Worm (Caenorhabditis elegans) whole organism, mixed stage, embryonic: Measurements from ENCODE around the gene F38B6.3.
A peak's percentile ranks its signal among the peaks of the same experiment; 100 is the strongest.

ENCODE experiments used
- M03D4.4 ChIP-seq: sonication (generic microtip); optimal IDR thresholded peaks from 2 replicates; lab custom pipeline; 2017; ENCODE audit warnings: mild to moderate bottlenecking, missing genetic modification characterization, missing compliant biosample characterization
- bed-3 ChIP-seq: fragments of 200-800 bp; sonication (Bioruptor generic); optimal IDR thresholded peaks from 3 replicates; lab custom pipeline; 2018; ENCODE audit warnings: mild to moderate bottlenecking, missing genetic modification characterization, moderate library complexity, missing compliant biosample characterization
- blmp-1 ChIP-seq: fragments of 150-350 bp; optimal IDR thresholded peaks from 2 replicates; lab custom pipeline; 2014; ENCODE audit warnings: missing biosample characterization, missing genetic modification characterization
- ceh-39 ChIP-seq: fragments of 150-350 bp; optimal IDR thresholded peaks from 2 replicates; lab custom pipeline; 2014; ENCODE audit warnings: missing biosample characterization, missing genetic modification characterization
- ceh-43 ChIP-seq: fragments of 200-800 bp; sonication (Bioruptor generic); optimal IDR thresholded peaks from 2 replicates; lab custom pipeline; 2018; ENCODE audit warnings: mild to moderate bottlenecking, missing genetic modification characterization, moderate library complexity, missing compliant biosample characterization
- ceh-83 ChIP-seq: fragments of 200-800 bp; sonication (Bioruptor generic); optimal IDR thresholded peaks from 2 replicates; lab custom pipeline; 2018; ENCODE audit warnings: mild to moderate bottlenecking, missing genetic modification characterization, missing compliant biosample characterization
- ces-1 ChIP-seq: fragments of 150-350 bp; optimal IDR thresholded peaks from 2 replicates; lab custom pipeline; 2014; ENCODE audit warnings: missing biosample characterization, missing genetic modification reagents, missing genetic modification characterization
- elt-1 ChIP-seq: sonication (generic microtip); optimal IDR thresholded peaks from 2 replicates; lab custom pipeline; 2017; ENCODE audit warnings: missing genetic modification characterization, mild to moderate bottlenecking, missing compliant biosample characterization, antibody characterized with exemption, moderate library complexity, borderline replicate concordance; ENCODE audit not compliant: insufficient read depth
- elt-3 ChIP-seq: fragments of 150-350 bp; optimal IDR thresholded peaks from 2 replicates; lab custom pipeline; 2014; ENCODE audit warnings: missing biosample characterization, missing genetic modification characterization
- ham-2 ChIP-seq: fragments of 200-800 bp; sonication (Bioruptor generic); optimal IDR thresholded peaks from 2 replicates; lab custom pipeline; 2018; ENCODE audit warnings: mild to moderate bottlenecking, missing genetic modification characterization, missing compliant biosample characterization
- hlh-1 ChIP-seq: fragments of 150-350 bp; optimal IDR thresholded peaks from 2 replicates; lab custom pipeline; 2014; ENCODE audit warnings: missing biosample characterization, missing genetic modification reagents, missing genetic modification characterization
- lin-13 ChIP-seq: fragments of 150-350 bp; optimal IDR thresholded peaks from 2 replicates; lab custom pipeline; 2014; ENCODE audit warnings: missing biosample characterization, missing genetic modification characterization
- lin-32 ChIP-seq: fragments of 200-800 bp; sonication (Bioruptor generic); optimal IDR thresholded peaks from 2 replicates; lab custom pipeline; 2018; ENCODE audit warnings: mild to moderate bottlenecking, missing genetic modification characterization, missing compliant biosample characterization
- lsy-2 ChIP-seq: fragments of 150-350 bp; optimal IDR thresholded peaks from 2 replicates; lab custom pipeline; 2014; ENCODE audit warnings: missing biosample characterization, missing genetic modification characterization
- mab-5 ChIP-seq: fragments of 150-350 bp; optimal IDR thresholded peaks from 2 replicates; lab custom pipeline; 2014; ENCODE audit warnings: missing biosample characterization, missing genetic modification characterization
- mep-1 ChIP-seq: fragments of 150-350 bp; optimal IDR thresholded peaks from 2 replicates; lab custom pipeline; 2017; ENCODE audit warnings: missing biosample characterization, missing genetic modification reagents, missing genetic modification characterization, inconsistent platforms
- mls-2 ChIP-seq: sonication (generic microtip); optimal IDR thresholded peaks from 2 replicates; lab custom pipeline; 2016; ENCODE audit warnings: mild to moderate bottlenecking, missing genetic modification characterization, moderate library complexity, missing compliant biosample characterization
- nhr-12 ChIP-seq: fragments of 150-350 bp; optimal IDR thresholded peaks from 2 replicates; lab custom pipeline; 2014; ENCODE audit warnings: missing biosample characterization, missing genetic modification characterization
- nhr-237 ChIP-seq: fragments of 150-350 bp; optimal IDR thresholded peaks from 2 replicates; lab custom pipeline; 2014; ENCODE audit warnings: missing biosample characterization, missing genetic modification characterization
- nhr-28 ChIP-seq: fragments of 150-350 bp; optimal IDR thresholded peaks from 2 replicates; lab custom pipeline; 2014; ENCODE audit warnings: missing biosample characterization, missing genetic modification characterization
- nhr-76 ChIP-seq: sonication (generic microtip); optimal IDR thresholded peaks from 2 replicates; lab custom pipeline; 2017; ENCODE audit warnings: missing biosample characterization, missing genetic modification characterization
- pha-4 ChIP-seq: fragments of 150-350 bp; optimal IDR thresholded peaks from 2 replicates; lab custom pipeline; 2018; ENCODE audit warnings: missing biosample characterization, missing genetic modification reagents, missing genetic modification characterization
- sem-2 ChIP-seq: fragments of 200-800 bp; sonication (Bioruptor generic); optimal IDR thresholded peaks from 2 replicates; lab custom pipeline; 2018; ENCODE audit warnings: mild to moderate bottlenecking, missing genetic modification characterization, missing compliant biosample characterization
- snpc-4 ChIP-seq: fragments of 150-350 bp; optimal IDR thresholded peaks from 2 replicates; lab custom pipeline; 2014; ENCODE audit warnings: missing biosample characterization, missing genetic modification characterization
- sptf-1 ChIP-seq: sonication (generic microtip); optimal IDR thresholded peaks from 2 replicates; lab custom pipeline; 2017; ENCODE audit warnings: mild to moderate bottlenecking, missing genetic modification characterization, moderate library complexity, missing compliant biosample characterization
- unc-120 ChIP-seq: sonication (generic microtip); optimal IDR thresholded peaks from 2 replicates; lab custom pipeline; 2017; ENCODE audit warnings: missing genetic modification characterization, missing compliant biosample characterization; ENCODE audit not compliant: poor library complexity, severe bottlenecking
- unc-39 ChIP-seq: fragments of 150-350 bp; optimal IDR thresholded peaks from 2 replicates; lab custom pipeline; 2014; ENCODE audit warnings: missing biosample characterization, missing genetic modification characterization
- unc-62 ChIP-seq: fragments of 150-350 bp; optimal IDR thresholded peaks from 2 replicates; lab custom pipeline; 2014; ENCODE audit warnings: missing biosample characterization, missing genetic modification reagents, missing genetic modification characterization
- ztf-11 ChIP-seq: fragments of 150-350 bp; optimal IDR thresholded peaks from 2 replicates; lab custom pipeline; 2014; ENCODE audit warnings: missing biosample characterization, missing genetic modification characterization

F38B6.3 gene

DNA sequence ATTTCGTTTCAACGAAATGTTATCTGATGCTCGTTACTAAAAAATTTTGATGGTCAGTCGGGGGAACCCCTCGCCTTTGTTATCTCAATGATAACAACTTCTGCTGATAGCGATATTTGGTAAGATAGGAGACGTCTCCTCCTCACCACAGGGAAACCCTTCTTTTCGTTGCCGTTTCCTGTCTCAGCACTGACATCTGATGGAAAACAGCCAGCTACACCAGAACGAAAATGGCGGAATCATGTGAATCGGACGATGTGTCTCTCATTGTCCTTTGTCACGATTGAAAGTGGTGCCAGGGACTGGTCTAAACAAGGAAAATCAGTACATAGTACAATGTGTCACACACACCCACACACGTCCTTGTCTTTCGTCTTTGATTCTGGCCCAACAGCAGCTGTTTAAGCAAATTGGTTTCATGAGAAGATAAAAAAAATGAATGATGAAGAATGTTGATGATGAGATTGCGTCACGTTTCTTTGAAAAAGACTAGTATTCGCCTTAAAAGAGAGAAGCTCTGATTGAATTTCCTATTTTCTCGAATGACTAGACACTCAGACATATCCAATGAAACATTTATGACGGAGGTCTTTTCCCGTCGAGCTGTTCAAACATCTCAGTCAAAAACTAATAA lies 43.0 kb downstream of the F38B6.3 start:
- TF ChIP-seq sptf-1 (tag; lab: Kevin White, UChicago) = no peak
- no peak for TF ChIP-seq unc-62 (GFP tag; lab: Kevin White, UChicago)
- no peak for TF ChIP-seq ztf-11 (tag; lab: Kevin White, UChicago)
- no peak for TF ChIP-seq blmp-1 (tag; lab: Kevin White, UChicago)
- TF ChIP-seq elt-1 (tag; lab: Kevin White, UChicago) = peak; percentile 9
- TF ChIP-seq unc-39 = no peak
- peak; percentile 83 for TF ChIP-seq elt-3 (tag; lab: Kevin White, UChicago)
- TF ChIP-seq ham-2 (GFP tag; lab: Kevin White, UChicago) = no peak
- TF ChIP-seq ces-1 (GFP tag; lab: Kevin White, UChicago) = peak; percentile 35

DNA sequence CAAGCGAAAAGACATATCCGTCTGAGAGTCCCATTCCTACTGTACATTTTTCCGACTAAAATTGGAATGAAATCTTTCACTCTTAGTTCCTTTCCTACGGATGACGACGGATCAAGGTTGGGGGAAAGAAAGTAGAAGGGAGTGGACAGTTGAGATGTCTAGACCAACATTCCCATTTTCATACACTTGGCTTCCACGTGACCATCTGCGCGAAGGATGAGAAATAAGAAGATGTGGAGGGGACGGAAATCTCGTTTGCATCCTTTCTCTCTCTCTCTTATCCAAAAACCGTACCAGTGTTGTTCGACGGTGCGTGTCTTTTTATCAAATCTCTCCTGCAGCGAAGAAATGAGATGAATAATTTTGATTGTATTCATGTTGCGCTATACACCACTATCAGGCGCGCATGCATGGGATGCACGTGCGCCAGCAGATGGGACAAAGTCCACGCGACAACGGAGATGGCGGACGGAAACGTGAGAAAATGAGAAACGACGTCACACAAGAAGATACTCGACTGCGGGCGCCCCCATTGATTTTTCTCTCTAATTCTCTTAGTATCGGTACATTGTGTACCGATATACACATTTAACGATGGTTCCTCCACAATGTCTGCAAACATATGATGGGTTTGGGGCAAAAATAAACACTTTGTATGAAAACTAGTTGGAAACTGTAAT lies 44.0 kb downstream of the F38B6.3 start:
- TF ChIP-seq sem-2 (GFP tag; lab: Kevin White, UChicago) = peak; percentile 22
- no peak for TF ChIP-seq ztf-11 (tag; lab: Kevin White, UChicago)
- no peak for TF ChIP-seq lin-32 (GFP tag; lab: Kevin White, UChicago)
- no peak for TF ChIP-seq nhr-28 (tag; lab: Kevin White, UChicago)
- TF ChIP-seq blmp-1 (tag; lab: Kevin White, UChicago) = peak; percentile 37
- peak; percentile 14 for TF ChIP-seq lin-13 (tag; lab: Kevin White, UChicago)
- peak; percentile 58 for TF ChIP-seq unc-120 (tag; lab: Kevin White, UChicago)
- TF ChIP-seq hlh-1 (tag; lab: Kevin White, UChicago) = peak; percentile 43
- TF ChIP-seq pha-4 = peak; percentile 60
- no peak for TF ChIP-seq nhr-12 (tag; lab: Kevin White, UChicago)
- TF ChIP-seq mls-2 = peak; percentile 18
- no peak for TF ChIP-seq lsy-2
- peak; percentile 55 for TF ChIP-seq ces-1 (GFP tag; lab: Kevin White, UChicago)
- peak; percentile 38 for TF ChIP-seq nhr-237
- peak; percentile 92 for TF ChIP-seq elt-3 (tag; lab: Kevin White, UChicago)
- TF ChIP-seq ceh-39 (tag; lab: Kevin White, UChicago) = no peak
- TF ChIP-seq ceh-83 (GFP tag; lab: Kevin White, UChicago) = no peak
- TF ChIP-seq M03D4.4 (tag; lab: Kevin White, UChicago) = no peak
- peak; percentile 62 for TF ChIP-seq ham-2 (GFP tag; lab: Kevin White, UChicago)
- no peak for TF ChIP-seq bed-3 (GFP tag; lab: Kevin White, UChicago)
- peak; percentile 69 for TF ChIP-seq unc-62 (GFP tag; lab: Kevin White, UChicago)
- TF ChIP-seq mab-5 (tag; lab: Kevin White, UChicago) = no peak
- no peak for TF ChIP-seq ceh-43 (GFP tag; lab: Kevin White, UChicago)
- TF ChIP-seq elt-1 (tag; lab: Kevin White, UChicago) = peak; percentile 88
- no peak for TF ChIP-seq snpc-4 (tag; lab: Kevin White, UChicago)
- peak; percentile 35 for TF ChIP-seq mep-1 (tag; lab: Kevin White, UChicago)
- no peak for TF ChIP-seq nhr-76 (tag; lab: Kevin White, UChicago)

DNA sequence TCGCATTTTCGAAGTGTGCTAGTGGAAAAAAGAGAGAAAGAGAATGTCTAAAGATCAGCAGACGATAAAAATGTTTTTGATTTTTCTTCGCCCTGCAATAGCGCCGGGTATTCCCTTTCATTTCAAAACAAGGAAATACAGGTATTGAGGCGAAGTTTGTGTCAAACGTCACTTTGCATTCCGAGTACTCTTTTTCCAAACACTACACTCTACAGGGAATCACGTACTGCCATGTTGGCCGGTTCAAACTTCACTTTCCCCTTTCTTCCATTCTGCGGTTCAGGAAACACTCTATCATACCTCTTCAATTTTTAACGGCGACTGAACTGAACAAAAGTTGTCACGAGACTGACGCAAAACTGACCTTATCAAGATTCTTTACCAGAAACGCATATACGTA lies 45.1 kb downstream of the F38B6.3 start:
- TF ChIP-seq sem-2 (GFP tag; lab: Kevin White, UChicago) = no peak
- TF ChIP-seq lsy-2 = no peak
- no peak for TF ChIP-seq mep-1 (tag; lab: Kevin White, UChicago)
- TF ChIP-seq nhr-28 (tag; lab: Kevin White, UChicago) = no peak
- TF ChIP-seq M03D4.4 (tag; lab: Kevin White, UChicago) = no peak
- no peak for TF ChIP-seq blmp-1 (tag; lab: Kevin White, UChicago)
- TF ChIP-seq unc-39 = no peak
- no peak for TF ChIP-seq ham-2 (GFP tag; lab: Kevin White, UChicago)
- TF ChIP-seq, all 35 proteins: peak for 0
